Worm (Caenorhabditis elegans): ENCODE data around the gene srh-24.

srh-24 gene

ce11 chrV:13909400-13909799, 51.4 kb downstream of the srh-24 start, which contains the start of gene C06B3.7 (continued):
- TF ChIP-seq tra-1 (GFP tag; IDR thresholded peaks at IDR 0.05) (peak; percentile 62; the same call in 1 of the 2 replicates), php-3 (GFP tag; IDR thresholded peaks at IDR 0.05) (peak; percentile 92), nhr-11 (tag; optimal IDR thresholded peaks at IDR 0.05) (peak; percentile 98), snpc-1.2 (GFP tag; IDR thresholded peaks at IDR 0.05) (no peak), egl-27 (tag; optimal IDR thresholded peaks at IDR 0.05) (no peak), madf-5 (GFP tag; IDR thresholded peaks at IDR 0.05) (no peak), unc-39 (tag; optimal IDR thresholded peaks at IDR 0.05) (no peak), ctbp-1 (GFP tag; IDR thresholded peaks at IDR 0.05) (no peak), lin-39 (tag; optimal IDR thresholded peaks at IDR 0.05) (no peak), nhr-48 (tag; optimal IDR thresholded peaks at IDR 0.05) (peak; percentile 75), aly-2 (tag; optimal IDR thresholded peaks at IDR 0.05) (no peak), dve-1 (tag; optimal IDR thresholded peaks at IDR 0.05; ENCODE audit: insufficient read depth) (peak; percentile 95), ceh-44 (GFP tag; IDR thresholded peaks at IDR 0.05) (no peak), F10B5.3 (tag; optimal IDR thresholded peaks at IDR 0.05) (no peak), nhr-77 (tag; optimal IDR thresholded peaks at IDR 0.05) (peak; percentile 96), rbr-2 (tag; optimal IDR thresholded peaks at IDR 0.05) (no peak), nhr-28 (tag; optimal IDR thresholded peaks at IDR 0.05) (peak; percentile 95), ztf-7 (tag; optimal IDR thresholded peaks at IDR 0.05) (peak; percentile 49), nhr-25 (tag; optimal IDR thresholded peaks at IDR 0.05; ENCODE audit: borderline replicate concordance, insufficient read depth) (peak; percentile 52), fos-1 (tag; optimal IDR thresholded peaks at IDR 0.05) (peak; percentile 73), mdt-29 (GFP tag; IDR thresholded peaks at IDR 0.05) (peak; percentile 78), nhr-102 (tag; optimal IDR thresholded peaks at IDR 0.05) (peak; percentile 57), nhr-41 (GFP tag; IDR thresholded peaks at IDR 0.05) (no peak), zfp-3 (GFP tag; conservative IDR thresholded peaks at IDR 0.05) (no peak), fkh-10 (GFP tag; optimal IDR thresholded peaks at IDR 0.05) (no peak), arid-1 (GFP tag; conservative IDR thresholded peaks at IDR 0.05) (no peak), nhr-237 (tag; optimal IDR thresholded peaks at IDR 0.05) (no peak), mdl-1 (tag; optimal IDR thresholded peaks at IDR 0.05) (peak; percentile 36 to 93), madf-9 (GFP tag; conservative IDR thresholded peaks at IDR 0.05) (no peak), unc-130 (GFP tag; optimal IDR thresholded peaks at IDR 0.05) (no peak), ceh-62 (tag; optimal IDR thresholded peaks at IDR 0.05) (no peak), daf-12 (tag; optimal IDR thresholded peaks at IDR 0.05) (no peak), pha-4 (GFP tag; IDR thresholded peaks at IDR 0.05) (peak; percentile 30; the same call in 1 of the 2 replicates), pha-4 (tag; optimal IDR thresholded peaks at IDR 0.05) (peak; percentile 41), mxl-3 (GFP tag; optimal IDR thresholded peaks at IDR 0.05) (peak; percentile 47), mes-2 (tag; optimal IDR thresholded peaks at IDR 0.05; ENCODE audit: poor library complexity, severe bottlenecking) (no peak), lsy-2 (tag; optimal IDR thresholded peaks at IDR 0.05) (peak; percentile 63 to 88), Y48G9A.11 (GFP tag; IDR thresholded peaks at IDR 0.05) (no peak), unc-62 (GFP tag; optimal IDR thresholded peaks at IDR 0.05 in 1 of 2) (peak in 1 of 2 experiments; percentile 98), unc-62 (tag; optimal IDR thresholded peaks at IDR 0.05) (no peak), skn-1 (tag; optimal IDR thresholded peaks at IDR 0.05) (no peak), vab-7 (GFP tag; IDR thresholded peaks at IDR 0.05) (no peak), zip-2 (tag; optimal IDR thresholded peaks at IDR 0.05) (peak; percentile 83), T20F7.1 (GFP tag; optimal IDR thresholded peaks at IDR 0.05) (peak; percentile 67), jun-1 (tag; optimal IDR thresholded peaks at IDR 0.05) (no peak), Y5F2A.4 (GFP tag; optimal IDR thresholded peaks at IDR 0.05) (no peak), hif-1 (tag; optimal IDR thresholded peaks at IDR 0.05) (peak in 1 of 2 experiments; percentile 71), dmd-6 (GFP tag; IDR thresholded peaks at IDR 0.05) (peak; percentile 95), ceh-20 (GFP tag; IDR thresholded peaks at IDR 0.05) (no peak), mep-1 (tag; optimal IDR thresholded peaks at IDR 0.05) (peak; percentile 90), lin-38 (GFP tag; IDR thresholded peaks at IDR 0.05) (no peak), gei-8 (GFP tag; optimal IDR thresholded peaks at IDR 0.05) (no peak)
